Worm (Caenorhabditis elegans) whole organism, young adult: ENCODE results near the gene F19F10.14.

Experiments used
- B0019.2 ChIP-seq: fragments of 200-800 bp; sonication (Bioruptor generic); conservative IDR thresholded peaks from 2 replicates; pipeline ENCODE4 v1.3.6; 2022; ENCODE audit warnings: missing genetic modification reagents, missing genetic modification characterization, missing compliant biosample characterization
- B0336.3 ChIP-seq: fragments of 200-800 bp; sonication (Bioruptor generic); IDR thresholded peaks from 2 replicates; pipeline ENCODE4 v1.3.6; 2022; ENCODE audit warnings: missing genetic modification characterization, missing compliant biosample characterization
- C17E4.6 ChIP-seq: fragments of 200-800 bp; sonication (Bioruptor generic); IDR thresholded peaks from 2 replicates; pipeline ENCODE4 v1.3.6; 2022; ENCODE audit warnings: missing genetic modification reagents, missing genetic modification characterization, missing compliant biosample characterization
- F22D6.2 ChIP-seq: sonication (generic microtip); optimal IDR thresholded peaks from 2 replicates; lab custom pipeline; 2016; ENCODE audit warnings: mild to moderate bottlenecking, missing genetic modification characterization, missing compliant biosample characterization
- F23B12.7 ChIP-seq: sonication (generic microtip); optimal IDR thresholded peaks from 2 replicates; lab custom pipeline; 2017; ENCODE audit warnings: missing genetic modification characterization, mild to moderate bottlenecking, missing compliant biosample characterization, antibody characterized with exemption, moderate library complexity; ENCODE audit not compliant: insufficient read depth
- F39B2.1 ChIP-seq: fragments of 200-800 bp; sonication (Bioruptor generic); IDR thresholded peaks from 2 replicates; pipeline ENCODE4 v1.3.6; 2022; ENCODE audit warnings: missing genetic modification reagents, missing genetic modification characterization, missing compliant biosample characterization
- F57C9.4 ChIP-seq: sonication (generic microtip); optimal IDR thresholded peaks from 2 replicates; lab custom pipeline; 2017; ENCODE audit warnings: mild to moderate bottlenecking, missing genetic modification characterization, missing compliant biosample characterization
- K11D2.4 ChIP-seq: fragments of 200-800 bp; sonication (Bioruptor generic); IDR thresholded peaks from 2 replicates; pipeline ENCODE4 v1.3.6; 2022; ENCODE audit warnings: missing genetic modification reagents, missing genetic modification characterization, missing compliant biosample characterization
- K12H6.12 ChIP-seq: fragments of 200-800 bp; sonication (Bioruptor generic); optimal IDR thresholded peaks from 2 replicates; lab custom pipeline; 2018; ENCODE audit warnings: mild to moderate bottlenecking, missing genetic modification characterization, missing compliant biosample characterization
- T07F8.4 ChIP-seq: sonication (generic microtip); optimal IDR thresholded peaks from 2 replicates; lab custom pipeline; 2016; ENCODE audit warnings: mild to moderate bottlenecking, missing genetic modification characterization, moderate library complexity, missing compliant biosample characterization
- T26A5.8 ChIP-seq: sonication (generic microtip); optimal IDR thresholded peaks from 2 replicates; lab custom pipeline; 2016; ENCODE audit warnings: missing genetic modification characterization, missing compliant biosample characterization
- Y53G8AR.9 ChIP-seq: fragments of 200-800 bp; sonication (Bioruptor generic); conservative IDR thresholded peaks from 2 replicates; pipeline ENCODE4 v1.3.6; 2022; ENCODE audit warnings: missing genetic modification reagents, missing genetic modification characterization, missing compliant biosample characterization
- Y95B8A.8 ChIP-seq: fragments of 200-800 bp; sonication (Bioruptor generic); IDR thresholded peaks from 2 replicates; pipeline ENCODE4 v1.3.6; 2022; ENCODE audit warnings: missing genetic modification reagents, missing genetic modification characterization, missing compliant biosample characterization
- athp-1 ChIP-seq: sonication (generic microtip); optimal IDR thresholded peaks from 2 replicates; lab custom pipeline; 2017; ENCODE audit warnings: mild to moderate bottlenecking, missing genetic modification characterization, missing compliant biosample characterization
- attf-5 ChIP-seq: fragments of 200-800 bp; sonication (Bioruptor generic); optimal IDR thresholded peaks from 2 replicates; lab custom pipeline; 2018; ENCODE audit warnings: mild to moderate bottlenecking, missing genetic modification characterization, missing compliant biosample characterization
- bed-2 ChIP-seq: fragments of 200-800 bp; sonication (Bioruptor generic); IDR thresholded peaks from 2 replicates; pipeline ENCODE4 v1.3.6; 2022; ENCODE audit warnings: missing genetic modification reagents, missing genetic modification characterization, missing compliant biosample characterization
- cebp-1 ChIP-seq, 2 experiments: fragments of 200-800 bp in 1 of 2; sonication (Bioruptor generic) in 1 of 2; sonication (generic microtip) in 1 of 2; IDR thresholded peaks in 1 of 2; optimal IDR thresholded peaks in 1 of 2; 2 replicates each; pipeline versions ENCODE4 v1.3.6 to Lab custom; 2017 to 2022; ENCODE audit warnings: missing compliant biosample characterization in 2 of 2, missing genetic modification characterization in 2 of 2, mild to moderate bottlenecking in 1 of 2, missing genetic modification reagents in 1 of 2, moderate library complexity in 1 of 2
- ceh-27 ChIP-seq: fragments of 200-800 bp; sonication (Bioruptor generic); optimal IDR thresholded peaks from 2 replicates; lab custom pipeline; 2018; ENCODE audit warnings: mild to moderate bottlenecking, missing genetic modification characterization, moderate library complexity, missing compliant biosample characterization
- dox-1 ChIP-seq: fragments of 200-800 bp; sonication (Bioruptor generic); IDR thresholded peaks from 2 replicates; pipeline ENCODE4 v1.3.6; 2022; ENCODE audit warnings: missing genetic modification reagents, missing genetic modification characterization, missing compliant biosample characterization
- dpff-1 ChIP-seq: sonication (generic microtip); optimal IDR thresholded peaks from 2 replicates; lab custom pipeline; 2017; ENCODE audit warnings: mild to moderate bottlenecking, missing genetic modification characterization, missing compliant biosample characterization
- dpl-1 ChIP-seq: fragments of 150-350 bp; optimal IDR thresholded peaks from 2 replicates; lab custom pipeline; 2014; ENCODE audit warnings: missing biosample characterization, missing genetic modification reagents, missing genetic modification characterization
- egl-44 ChIP-seq: fragments of 200-800 bp; sonication (Bioruptor generic); IDR thresholded peaks from 2 replicates; pipeline ENCODE4 v1.3.6; 2022; ENCODE audit warnings: missing genetic modification reagents, missing genetic modification characterization, missing compliant biosample characterization
- ekl-4 ChIP-seq: fragments of 200-800 bp; sonication (Bioruptor generic); IDR thresholded peaks from 2 replicates; pipeline ENCODE4 v1.3.6; 2022; ENCODE audit warnings: missing genetic modification reagents, missing genetic modification characterization, missing compliant biosample characterization
- fkh-3 ChIP-seq: sonication (generic microtip); optimal IDR thresholded peaks from 2 replicates; lab custom pipeline; 2016; ENCODE audit warnings: mild to moderate bottlenecking, missing genetic modification characterization, missing compliant biosample characterization
- hmg-1.2 ChIP-seq: fragments of 200-800 bp; sonication (Bioruptor generic); IDR thresholded peaks from 2 replicates; pipeline ENCODE4 v1.3.6; 2022; ENCODE audit warnings: missing genetic modification reagents, missing genetic modification characterization, missing compliant biosample characterization
- lin-35 ChIP-seq, 3 experiments: fragments of 150-350 bp in 2 of 3; sonication (generic microtip) in 1 of 3; optimal IDR thresholded peaks; 2 replicates each; lab custom pipeline; 2014 to 2018; ENCODE audit warnings: missing biosample characterization in 3 of 3, missing genetic modification characterization in 3 of 3, missing genetic modification reagents in 3 of 3
- lsl-1 ChIP-seq: fragments of 200-800 bp; sonication (Bioruptor generic); optimal IDR thresholded peaks from 2 replicates; lab custom pipeline; 2018; ENCODE audit warnings: mild to moderate bottlenecking, missing genetic modification characterization, moderate library complexity, missing compliant biosample characterization
- nfyb-1 ChIP-seq: fragments of 200-800 bp; sonication (Bioruptor generic); IDR thresholded peaks from 2 replicates; pipeline ENCODE4 v1.3.6; 2022; ENCODE audit warnings: missing genetic modification reagents, missing genetic modification characterization, missing compliant biosample characterization
- nhr-120 ChIP-seq: fragments of 200-800 bp; sonication (Bioruptor generic); IDR thresholded peaks from 2 replicates; pipeline ENCODE4 v1.3.6; 2022; ENCODE audit warnings: missing genetic modification characterization, missing compliant biosample characterization
- nhr-27 ChIP-seq: fragments of 200-800 bp; sonication (Bioruptor generic); optimal IDR thresholded peaks from 2 replicates; lab custom pipeline; 2018; ENCODE audit warnings: mild to moderate bottlenecking, missing genetic modification characterization, moderate library complexity, missing compliant biosample characterization
- repo-1 ChIP-seq: sonication (generic microtip); optimal IDR thresholded peaks from 2 replicates; lab custom pipeline; 2017; ENCODE audit warnings: mild to moderate bottlenecking, missing genetic modification characterization, missing compliant biosample characterization
- snpc-1.3 ChIP-seq: sonication (generic microtip); optimal IDR thresholded peaks from 2 replicates; lab custom pipeline; 2017; ENCODE audit warnings: missing genetic modification characterization, mild to moderate bottlenecking, missing compliant biosample characterization, antibody characterized with exemption, moderate library complexity, missing genotype, missing genetic modification reagents; ENCODE audit not compliant: insufficient read depth
- snpc-3.4 ChIP-seq: sonication (generic microtip); optimal IDR thresholded peaks from 2 replicates; lab custom pipeline; 2017; ENCODE audit warnings: missing genetic modification characterization, mild to moderate bottlenecking, missing compliant biosample characterization, antibody characterized with exemption, moderate library complexity, missing genotype, missing genetic modification reagents
- zfh-2 ChIP-seq: fragments of 200-800 bp; sonication (Bioruptor generic); conservative IDR thresholded peaks from 2 replicates; pipeline ENCODE4 v1.3.6; 2022; ENCODE audit warnings: missing genetic modification reagents, missing genetic modification characterization, missing compliant biosample characterization

Gene F19F10.14

DNA sequence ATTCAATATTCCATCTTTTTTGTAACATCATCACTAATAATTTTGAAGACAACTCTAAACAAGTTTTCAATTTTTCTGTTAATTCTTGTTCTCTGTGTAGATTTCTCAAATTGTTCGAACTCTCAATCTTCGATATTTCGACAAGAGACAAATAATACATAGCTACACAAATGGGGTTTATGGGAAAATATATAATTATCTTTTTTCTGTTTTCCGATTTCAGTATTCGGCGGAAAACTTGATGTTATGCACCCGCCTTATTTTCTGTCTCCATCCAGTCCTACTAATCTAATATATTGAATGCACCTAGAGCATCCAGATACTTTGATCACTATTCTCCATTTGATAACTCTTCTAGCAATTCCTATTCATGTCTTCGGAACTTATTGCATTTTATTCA is 31.8 kb downstream of the F19F10.14 start, which contains the start of gene srh-268:
Gene srh-268, plus strand, starts transcription at position 301 of the 400 bp plus-strand sequence.
- TF ChIP-seq athp-1 (tag; lab: Kevin White, UChicago) = no peak
- TF ChIP-seq C17E4.6 (GFP tag; lab: Robert Waterston, UW) = no peak
- no peak for TF ChIP-seq repo-1 (tag; lab: Kevin White, UChicago)
- no peak for TF ChIP-seq F57C9.4
- TF ChIP-seq B0336.3 (GFP tag; lab: Robert Waterston, UW) = no peak
- no peak for TF ChIP-seq F23B12.7 (tag; lab: Kevin White, UChicago)
- no peak for TF ChIP-seq zfh-2 (GFP tag; lab: Robert Waterston, UW)
- no peak for TF ChIP-seq attf-5 (GFP tag; lab: Kevin White, UChicago)
- TF ChIP-seq dox-1 (GFP tag; lab: Robert Waterston, UW) = no peak
- TF ChIP-seq lsl-1 (GFP tag; lab: Kevin White, UChicago) = no peak
- TF ChIP-seq F22D6.2 (tag; lab: Kevin White, UChicago) = no peak
- TF ChIP-seq K11D2.4 (GFP tag; lab: Robert Waterston, UW) = no peak
- TF ChIP-seq egl-44 (GFP tag; lab: Robert Waterston, UW) = no peak
- TF ChIP-seq ekl-4 = no peak
- TF ChIP-seq T26A5.8 (tag; lab: Kevin White, UChicago) = no peak
- TF ChIP-seq, all 124 proteins: peak for 0

DNA sequence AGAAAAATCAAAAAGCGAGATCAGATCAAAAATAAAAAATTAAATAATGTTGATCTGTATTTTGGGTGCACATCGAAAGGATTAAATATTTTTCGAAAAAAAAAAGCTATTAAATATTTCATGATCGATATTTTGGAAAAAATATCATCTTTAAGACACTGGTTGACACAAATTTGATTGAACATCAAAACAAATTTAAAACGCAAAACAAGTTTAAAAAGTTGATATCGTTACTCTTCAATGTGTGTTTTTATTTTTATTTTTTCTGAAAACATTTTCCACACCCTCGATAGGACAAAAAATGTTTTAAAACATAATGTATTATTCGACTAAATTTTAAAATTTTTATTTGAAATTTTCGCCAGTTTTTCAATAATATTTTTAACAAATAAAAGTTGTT is 32.8 kb downstream of the F19F10.14 start, which contains the start of gene C54F6.12:
Gene C54F6.12, minus strand, starts transcription at position 101 of the 400 bp plus-strand sequence.
- TF ChIP-seq ekl-4 (no peak), Y53G8AR.9 (no peak), B0019.2 (GFP tag; lab: Robert Waterston, UW) (no peak), fkh-3 (tag; lab: Kevin White, UChicago) (no peak), nhr-27 (no peak)

DNA sequence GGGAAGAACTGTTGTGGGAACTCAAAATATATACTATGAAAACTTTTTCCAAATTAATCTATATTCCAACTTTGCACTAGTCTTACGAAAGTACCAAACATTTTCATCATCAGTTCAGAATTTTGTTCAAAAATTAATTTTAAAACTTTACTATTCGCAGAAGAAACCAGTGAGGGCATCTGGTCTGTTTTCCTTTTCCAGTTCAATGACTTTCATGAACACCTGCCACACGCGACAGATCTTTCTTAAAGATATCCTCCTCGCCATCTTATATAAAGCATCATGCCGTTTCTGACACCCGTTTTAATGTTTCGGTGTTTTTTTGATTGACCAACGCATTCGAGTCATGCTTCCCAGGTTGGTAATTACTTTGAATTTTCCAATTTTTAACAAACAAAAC is 37.9 kb downstream of the F19F10.14 start, which contains the start of gene C54F6.3:
Gene C54F6.3, plus strand, starts transcription at position 301 of the 400 bp plus-strand sequence.
- TF ChIP-seq K12H6.12 = no peak
- no peak for TF ChIP-seq athp-1 (tag; lab: Kevin White, UChicago)
- TF ChIP-seq dpl-1 (GFP tag; lab: Kevin White, UChicago) = no peak
- TF ChIP-seq T07F8.4 (tag; lab: Kevin White, UChicago) = no peak
- no peak for TF ChIP-seq F39B2.1 (GFP tag; lab: Robert Waterston, UW)
- no peak for TF ChIP-seq snpc-3.4 (tag; lab: Kevin White, UChicago)
- TF ChIP-seq hmg-1.2 (GFP tag; lab: Robert Waterston, UW) = no peak
- no peak for TF ChIP-seq dpff-1 (tag; lab: Kevin White, UChicago)
- no peak for TF ChIP-seq K11D2.4 (GFP tag; lab: Robert Waterston, UW)
- TF ChIP-seq lin-35 (GFP tag; optimal IDR thresholded peaks at IDR 0.05; lab: Kevin White, UChicago) = no peak
- TF ChIP-seq cebp-1 (GFP tag; IDR thresholded peaks at IDR 0.05; lab: Robert Waterston, UW) = no peak
- TF ChIP-seq cebp-1 (tag; optimal IDR thresholded peaks at IDR 0.05; lab: Kevin White, UChicago) = no peak
- no peak for TF ChIP-seq ekl-4
- TF ChIP-seq F22D6.2 (tag; lab: Kevin White, UChicago) = no peak
- no peak for TF ChIP-seq bed-2 (GFP tag; lab: Robert Waterston, UW)
- no peak for TF ChIP-seq ceh-27 (GFP tag; lab: Kevin White, UChicago)
- no peak for TF ChIP-seq nfyb-1 (GFP tag; lab: Robert Waterston, UW)
- no peak for TF ChIP-seq Y95B8A.8 (GFP tag; lab: Robert Waterston, UW)
- no peak for TF ChIP-seq snpc-1.3 (tag; lab: Kevin White, UChicago)
- no peak for TF ChIP-seq nhr-120
